Worm (Caenorhabditis elegans): ENCODE results near the gene symk-1.

symk-1 gene

ce11 chrV:8601420-8601819 is 31.3 kb downstream of the symk-1 start, which contains the start of gene F41E6.8:
Gene F41E6.8, minus strand, starts transcription at chrV:8601520.
- TF ChIP-seq dpl-1 (GFP tag; optimal IDR thresholded peaks at IDR 0.05) (no peak), aptf-2 (GFP tag; conservative IDR thresholded peaks at IDR 0.05) (no peak), bed-2 (GFP tag; IDR thresholded peaks at IDR 0.05) (no peak)

DNA sequence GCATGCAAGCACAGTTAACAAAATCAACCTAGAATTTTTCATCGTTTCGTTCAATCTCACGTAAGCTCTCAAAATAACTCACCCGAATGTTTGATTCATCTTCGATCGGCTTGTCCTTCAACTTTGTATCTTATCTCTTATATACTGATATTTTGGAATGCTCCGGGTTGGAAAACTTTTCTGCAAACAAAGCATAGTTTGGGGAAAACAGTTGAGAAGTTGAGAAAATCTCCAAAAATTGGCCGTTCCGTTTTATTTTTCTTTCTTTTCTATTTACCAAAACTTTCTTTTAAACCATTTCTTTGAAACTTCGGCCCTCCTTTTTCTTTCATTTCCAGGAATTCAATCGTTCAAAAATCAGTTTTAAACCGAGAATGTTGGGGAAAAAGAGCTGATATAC is 32.5 kb downstream of the symk-1 start, which contains the start of gene F41E6.15:
TSS of gene F41E6.15 (minus strand) at position 101 of the 400 bp plus-strand sequence.
- TF ChIP-seq ets-4 (GFP tag; optimal IDR thresholded peaks at IDR 0.05) (no peak), hrde-1 (tag; optimal IDR thresholded peaks at IDR 0.05; ENCODE audit: borderline replicate concordance) (no peak), cebp-1 (GFP tag; IDR thresholded peaks at IDR 0.05) (no peak), cebp-1 (tag; optimal IDR thresholded peaks at IDR 0.05) (no peak), ztf-18 (tag; optimal IDR thresholded peaks at IDR 0.05) (no peak)

- TF ChIP-seq Y67H2A.10 (GFP tag; conservative IDR thresholded peaks at IDR 0.05), result no peak
- peak; percentile 53 for TF ChIP-seq nhr-80 (tag; optimal IDR thresholded peaks at IDR 0.05)
- no peak for TF ChIP-seq F37B4.10 (GFP tag; IDR thresholded peaks at IDR 0.05)
Measured at ce11 chrV:8603272-8603671, 33.2 kb downstream of the symk-1 start, which contains the start of gene F41E6.5. Gene F41E6.5, plus strand, starts transcription at chrV:8603480.

DNA sequence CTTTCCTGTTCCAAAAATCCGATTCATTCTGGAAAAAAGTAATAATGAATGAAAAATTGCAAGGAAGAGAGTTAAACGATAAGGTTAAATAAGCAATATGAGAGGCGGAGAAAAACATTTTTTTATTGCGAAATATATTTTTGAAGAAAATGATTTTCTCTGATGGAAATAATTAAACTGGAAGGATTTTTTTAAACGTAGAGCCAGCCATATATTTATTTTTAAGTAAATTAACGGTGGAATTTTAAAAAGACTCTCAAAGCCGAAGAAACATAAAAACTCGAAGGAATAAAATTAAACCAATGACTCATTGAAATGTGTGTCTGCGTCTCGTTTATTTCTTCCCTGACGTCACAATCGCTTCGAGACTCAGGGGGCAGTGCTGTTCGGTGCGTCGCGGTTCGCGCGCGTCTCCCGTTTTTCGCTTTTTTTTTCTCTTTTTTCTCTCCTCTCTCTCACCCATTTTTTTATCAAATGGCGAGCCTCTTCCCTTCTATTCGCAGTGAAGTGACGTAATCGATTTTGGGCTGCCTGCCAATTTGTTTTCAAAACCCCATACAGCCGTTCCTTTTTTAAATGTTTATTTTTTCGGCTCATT is 36.1 kb downstream of the symk-1 start, which contains the start of gene vps-60:
TSS of gene vps-60 (minus strand) at position 30 of the 598 bp plus-strand sequence.
- no peak for TF ChIP-seq hrde-1 (tag; optimal IDR thresholded peaks at IDR 0.05; ENCODE audit: borderline replicate concordance)
- TF ChIP-seq let-607 (tag; optimal IDR thresholded peaks at IDR 0.05), result peak; percentile 21 to 81
- TF ChIP-seq ztf-18 (tag; optimal IDR thresholded peaks at IDR 0.05), result peak; percentile 68
- peak; percentile 70 for TF ChIP-seq tbp1 (GFP tag; optimal IDR thresholded peaks at IDR 0.05)
- peak; percentile 41 for TF ChIP-seq die-1 (tag; optimal IDR thresholded peaks at IDR 0.05)
- TF ChIP-seq chd-7 (tag; optimal IDR thresholded peaks at IDR 0.05), result peak; percentile 68
- TF ChIP-seq ccch-3 (GFP tag; optimal IDR thresholded peaks at IDR 0.05), result no peak
- TF ChIP-seq snpc-1.3 (tag; optimal IDR thresholded peaks at IDR 0.05; ENCODE audit: insufficient read depth), result peak; percentile 50
- peak; percentile 51 for TF ChIP-seq F23B12.7 (tag; optimal IDR thresholded peaks at IDR 0.05; ENCODE audit: insufficient read depth)
- TF ChIP-seq attf-3 (GFP tag; conservative IDR thresholded peaks at IDR 0.05), result peak; percentile 50; the same call in 1 of the 2 replicates
- TF ChIP-seq B0261.1 (tag; optimal IDR thresholded peaks at IDR 0.05), result no peak
- TF ChIP-seq F22D6.2 (tag; optimal IDR thresholded peaks at IDR 0.05), result peak; percentile 21
- TF ChIP-seq let-526 (GFP tag; IDR thresholded peaks at IDR 0.05), result no peak
- TF ChIP-seq Y79H2A.3 (GFP tag; conservative IDR thresholded peaks at IDR 0.05), result no peak; the same call in 1 of the 2 replicates
- peak; percentile 59 for TF ChIP-seq egrh-3 (GFP tag; IDR thresholded peaks at IDR 0.05)
- no peak for TF ChIP-seq Y53F4B.3 (GFP tag; IDR thresholded peaks at IDR 0.05)
- TF ChIP-seq ztf-3 (GFP tag; optimal IDR thresholded peaks at IDR 0.05), result peak; percentile 2
- peak; percentile 84 for TF ChIP-seq snpc-3.4 (tag; optimal IDR thresholded peaks at IDR 0.05)
- peak; percentile 92 for TF ChIP-seq nhr-80 (tag; optimal IDR thresholded peaks at IDR 0.05)
- no peak for TF ChIP-seq mel-28 (tag; optimal IDR thresholded peaks at IDR 0.05; ENCODE audit: borderline replicate concordance)
- no peak for TF ChIP-seq dpff-1 (tag; optimal IDR thresholded peaks at IDR 0.05)
- peak; percentile 67 for TF ChIP-seq efl-1 (GFP tag; optimal IDR thresholded peaks at IDR 0.05)
- TF ChIP-seq F49E8.2 (tag; optimal IDR thresholded peaks at IDR 0.05; ENCODE audit: insufficient read depth), result peak; percentile 61
- TF ChIP-seq Y67H2A.10 (GFP tag; conservative IDR thresholded peaks at IDR 0.05), result no peak
- no peak for TF ChIP-seq F57C9.4 (tag; optimal IDR thresholded peaks at IDR 0.05)
- TF ChIP-seq snpc-4 (GFP tag; optimal IDR thresholded peaks at IDR 0.05), result peak; percentile 49
- TF ChIP-seq snpc-4 (tag; optimal IDR thresholded peaks at IDR 0.05), result peak; percentile 69 to 80 (median 76)
- peak; percentile 71; the same call in 1 of the 2 replicates for TF ChIP-seq C06A6.2 (GFP tag; conservative IDR thresholded peaks at IDR 0.05)
- TF ChIP-seq K12H6.12 (tag; optimal IDR thresholded peaks at IDR 0.05), result peak; percentile 92
- TF ChIP-seq lin-40 (tag; optimal IDR thresholded peaks at IDR 0.05), result peak; percentile 91
- peak; percentile 64 for TF ChIP-seq unc-62 (GFP tag; optimal IDR thresholded peaks at IDR 0.05)
- TF ChIP-seq madf-8 (GFP tag; conservative IDR thresholded peaks at IDR 0.05), result no peak; the same call in 1 of the 2 replicates
- no peak for TF ChIP-seq lag-1 (GFP tag; IDR thresholded peaks at IDR 0.05)
- peak; percentile 77 for TF ChIP-seq egl-44 (GFP tag; IDR thresholded peaks at IDR 0.05)
